Worm (Caenorhabditis elegans) whole organism, L2 larva: ENCODE results near the gene Y37E11B.7.

Source experiments
- aly-2 ChIP-seq: fragments of 150-350 bp; optimal IDR thresholded peaks from 2 replicates; lab custom pipeline; 2014; ENCODE audit warnings: missing biosample characterization, missing genetic modification characterization
- ceh-82 ChIP-seq: fragments of 150-350 bp; optimal IDR thresholded peaks from 2 replicates; lab custom pipeline; 2014; ENCODE audit warnings: missing biosample characterization, missing genetic modification characterization
- egl-27 ChIP-seq: sonication (generic microtip); optimal IDR thresholded peaks from 3 replicates; lab custom pipeline; 2017; ENCODE audit warnings: missing biosample characterization, missing genetic modification reagents, missing genetic modification characterization
- elt-1 ChIP-seq: fragments of 150-350 bp; optimal IDR thresholded peaks from 2 replicates; lab custom pipeline; 2014; ENCODE audit warnings: missing biosample characterization, missing genetic modification characterization
- fos-1 ChIP-seq: fragments of 150-350 bp; optimal IDR thresholded peaks from 2 replicates; lab custom pipeline; 2014; ENCODE audit warnings: missing biosample characterization, missing genetic modification characterization
- gmeb-1 ChIP-seq: fragments of 150-350 bp; optimal IDR thresholded peaks from 2 replicates; lab custom pipeline; 2014; ENCODE audit warnings: missing biosample characterization, missing genetic modification characterization
- lin-13 ChIP-seq: fragments of 150-350 bp; optimal IDR thresholded peaks from 2 replicates; lab custom pipeline; 2014; ENCODE audit warnings: missing biosample characterization, missing genetic modification reagents, missing genetic modification characterization
- lin-39 ChIP-seq: fragments of 150-350 bp; optimal IDR thresholded peaks from 2 replicates; lab custom pipeline; 2014; ENCODE audit warnings: missing biosample characterization, missing genetic modification reagents, missing genetic modification characterization
- unc-39 ChIP-seq: fragments of 150-350 bp; optimal IDR thresholded peaks from 2 replicates; lab custom pipeline; 2014; ENCODE audit warnings: missing biosample characterization, missing genetic modification characterization
- unc-62 ChIP-seq: fragments of 150-350 bp; optimal IDR thresholded peaks from 2 replicates; lab custom pipeline; 2014; ENCODE audit warnings: missing biosample characterization, missing genetic modification reagents, missing genetic modification characterization
- ztf-11 ChIP-seq: sonication (generic microtip); optimal IDR thresholded peaks from 2 replicates; lab custom pipeline; 2017; ENCODE audit warnings: missing biosample characterization, missing genetic modification characterization
- ztf-4 ChIP-seq: fragments of 150-350 bp; optimal IDR thresholded peaks from 2 replicates; lab custom pipeline; 2014; ENCODE audit warnings: missing biosample characterization, missing genetic modification characterization

ce11 chrIV:3638250-3638926 lies 38.4 kb upstream of the Y37E11B.7 start:
- TF ChIP-seq unc-39 (tag; lab: Kevin White, UChicago) (no peak), egl-27 (tag; lab: Kevin White, UChicago) (no peak), unc-62 (no peak), gmeb-1 (tag; lab: Kevin White, UChicago) (no peak), ztf-4 (no peak), fos-1 (no peak), ceh-82 (tag; lab: Kevin White, UChicago) (no peak), lin-39 (tag; lab: Kevin White, UChicago) (no peak), ztf-11 (tag; lab: Kevin White, UChicago) (no peak), elt-1 (no peak), lin-13 (GFP tag; lab: Kevin White, UChicago) (no peak), aly-2 (tag; lab: Kevin White, UChicago) (no peak)
